Worm (Caenorhabditis elegans) whole organism, L2 larva: ENCODE measurements around the gene mep-1.

ENCODE experiments used
- C34F6.9 ChIP-seq: fragments of 150-350 bp; optimal IDR thresholded peaks from 2 replicates; lab custom pipeline; 2014; ENCODE audit warnings: missing biosample characterization, missing genetic modification characterization
- F13H6.1 ChIP-seq: sonication (generic microtip); optimal IDR thresholded peaks from 2 replicates; lab custom pipeline; 2016; ENCODE audit warnings: missing genetic modification characterization, missing compliant biosample characterization
- R02D3.7 ChIP-seq: fragments of 150-350 bp; optimal IDR thresholded peaks from 2 replicates; lab custom pipeline; 2014; ENCODE audit warnings: missing biosample characterization, missing genetic modification characterization
- Y55F3AM.14 ChIP-seq: fragments of 200-800 bp; sonication (Bioruptor generic); optimal IDR thresholded peaks from 2 replicates; lab custom pipeline; 2018; ENCODE audit warnings: mild to moderate bottlenecking, missing genetic modification characterization, missing compliant biosample characterization
- ZK546.5 ChIP-seq: sonication (generic microtip); optimal IDR thresholded peaks from 2 replicates; lab custom pipeline; 2017; ENCODE audit warnings: missing biosample characterization, missing genetic modification characterization
- alr-1 ChIP-seq: fragments of 150-350 bp; optimal IDR thresholded peaks from 2 replicates; lab custom pipeline; 2014; ENCODE audit warnings: missing biosample characterization, missing genetic modification characterization
- aly-2 ChIP-seq: fragments of 150-350 bp; optimal IDR thresholded peaks from 2 replicates; lab custom pipeline; 2014; ENCODE audit warnings: missing biosample characterization, missing genetic modification characterization
- ama-1 ChIP-seq: fragments of 150-350 bp; optimal IDR thresholded peaks from 2 replicates; lab custom pipeline; 2018; ENCODE audit warnings: inconsistent platforms
- blmp-1 ChIP-seq: sonication (generic microtip); optimal IDR thresholded peaks from 2 replicates; lab custom pipeline; 2017; ENCODE audit warnings: missing genetic modification characterization, mild to moderate bottlenecking, missing compliant biosample characterization, antibody characterized with exemption, moderate library complexity; ENCODE audit not compliant: insufficient read depth
- ceh-16 ChIP-seq: fragments of 150-350 bp; optimal IDR thresholded peaks from 2 replicates; lab custom pipeline; 2014; ENCODE audit warnings: missing biosample characterization, missing genetic modification characterization
- ceh-82 ChIP-seq: fragments of 150-350 bp; optimal IDR thresholded peaks from 2 replicates; lab custom pipeline; 2014; ENCODE audit warnings: missing biosample characterization, missing genetic modification characterization
- crh-2 ChIP-seq: sonication (generic microtip); optimal IDR thresholded peaks from 2 replicates; lab custom pipeline; 2017; ENCODE audit warnings: missing biosample characterization, missing genetic modification characterization
- dmd-4 ChIP-seq: sonication (generic microtip); optimal IDR thresholded peaks from 2 replicates; lab custom pipeline; 2017; ENCODE audit warnings: missing biosample characterization, missing genetic modification characterization
- egl-27 ChIP-seq: sonication (generic microtip); optimal IDR thresholded peaks from 3 replicates; lab custom pipeline; 2017; ENCODE audit warnings: missing biosample characterization, missing genetic modification reagents, missing genetic modification characterization
- elt-1 ChIP-seq: fragments of 150-350 bp; optimal IDR thresholded peaks from 2 replicates; lab custom pipeline; 2014; ENCODE audit warnings: missing biosample characterization, missing genetic modification characterization
- elt-3 ChIP-seq: sonication (generic microtip); optimal IDR thresholded peaks from 2 replicates; lab custom pipeline; 2017; ENCODE audit warnings: missing biosample characterization, missing genetic modification characterization
- fos-1 ChIP-seq: fragments of 150-350 bp; optimal IDR thresholded peaks from 2 replicates; lab custom pipeline; 2014; ENCODE audit warnings: missing biosample characterization, missing genetic modification characterization
- gmeb-1 ChIP-seq: fragments of 150-350 bp; optimal IDR thresholded peaks from 2 replicates; lab custom pipeline; 2014; ENCODE audit warnings: missing biosample characterization, missing genetic modification characterization
- lin-11 ChIP-seq: fragments of 150-350 bp; sonication (generic microtip); optimal IDR thresholded peaks from 2 replicates; lab custom pipeline; 2014; ENCODE audit warnings: missing biosample characterization, missing genetic modification characterization, inconsistent platforms, mixed read lengths
- lin-13 ChIP-seq: fragments of 150-350 bp; optimal IDR thresholded peaks from 2 replicates; lab custom pipeline; 2014; ENCODE audit warnings: missing biosample characterization, missing genetic modification reagents, missing genetic modification characterization
- lin-39 ChIP-seq: fragments of 150-350 bp; optimal IDR thresholded peaks from 2 replicates; lab custom pipeline; 2014; ENCODE audit warnings: missing biosample characterization, missing genetic modification reagents, missing genetic modification characterization
- lsy-2 ChIP-seq, 2 experiments: fragments of 150-350 bp in 1 of 2; sonication (generic microtip) in 1 of 2; optimal IDR thresholded peaks; 2 replicates each; lab custom pipeline; 2014 to 2017; ENCODE audit warnings: missing biosample characterization in 2 of 2, missing genetic modification characterization in 2 of 2
- mab-5 ChIP-seq: fragments of 150-350 bp; optimal IDR thresholded peaks from 2 replicates; lab custom pipeline; 2014; ENCODE audit warnings: missing biosample characterization, missing genetic modification characterization
- mbf-1 ChIP-seq: sonication (generic microtip); optimal IDR thresholded peaks from 2 replicates; lab custom pipeline; 2017; ENCODE audit warnings: missing biosample characterization, missing genetic modification characterization
- mdl-1 ChIP-seq, 2 experiments: fragments of 150-350 bp in 1 of 2; sonication (generic microtip) in 1 of 2; optimal IDR thresholded peaks; 2 replicates each; lab custom pipeline; 2017; ENCODE audit warnings: missing biosample characterization in 2 of 2, missing genetic modification characterization in 2 of 2
- nhr-10 ChIP-seq: sonication (generic microtip); optimal IDR thresholded peaks from 2 replicates; lab custom pipeline; 2017; ENCODE audit warnings: missing biosample characterization, missing genetic modification characterization
- nhr-11 ChIP-seq: fragments of 150-350 bp; optimal IDR thresholded peaks from 2 replicates; lab custom pipeline; 2014; ENCODE audit warnings: missing biosample characterization, missing genetic modification characterization
- nhr-12 ChIP-seq: fragments of 150-350 bp; optimal IDR thresholded peaks from 2 replicates; lab custom pipeline; 2014; ENCODE audit warnings: missing biosample characterization, missing genetic modification characterization
- nhr-129 ChIP-seq: fragments of 150-350 bp; optimal IDR thresholded peaks from 2 replicates; lab custom pipeline; 2014; ENCODE audit warnings: missing biosample characterization, missing genetic modification characterization
- nhr-21 ChIP-seq: fragments of 150-350 bp; optimal IDR thresholded peaks from 2 replicates; lab custom pipeline; 2014; ENCODE audit warnings: missing biosample characterization, missing genetic modification characterization
- nhr-23 ChIP-seq: fragments of 150-350 bp; optimal IDR thresholded peaks from 2 replicates; lab custom pipeline; 2014; ENCODE audit warnings: missing biosample characterization, missing genetic modification reagents, missing genetic modification characterization
- nhr-237 ChIP-seq: fragments of 150-350 bp; optimal IDR thresholded peaks from 2 replicates; lab custom pipeline; 2014; ENCODE audit warnings: missing biosample characterization, missing genetic modification characterization
- nhr-25 ChIP-seq: fragments of 150-350 bp; sonication (generic microtip); optimal IDR thresholded peaks from 3 replicates; lab custom pipeline; 2014; ENCODE audit warnings: missing biosample characterization, missing genetic modification characterization
- nhr-6 ChIP-seq: fragments of 150-350 bp; optimal IDR thresholded peaks from 2 replicates; lab custom pipeline; 2014; ENCODE audit warnings: missing biosample characterization, missing genetic modification characterization
- nhr-77 ChIP-seq: fragments of 150-350 bp; optimal IDR thresholded peaks from 2 replicates; lab custom pipeline; 2014; ENCODE audit warnings: missing biosample characterization, missing genetic modification characterization
- skn-1 ChIP-seq: sonication (generic microtip); optimal IDR thresholded peaks from 2 replicates; lab custom pipeline; 2017; ENCODE audit warnings: missing biosample characterization, missing genetic modification characterization
- sma-3 ChIP-seq: sonication (generic microtip); optimal IDR thresholded peaks from 2 replicates; lab custom pipeline; 2016; ENCODE audit warnings: missing genetic modification reagents, missing genetic modification characterization, missing compliant biosample characterization
- sma-9 ChIP-seq, 2 experiments: fragments of 150-350 bp in 1 of 2; sonication (generic microtip) in 1 of 2; optimal IDR thresholded peaks; 2 replicates each; lab custom pipeline; 2014 to 2016; ENCODE audit warnings: missing genetic modification characterization in 2 of 2, mild to moderate bottlenecking in 1 of 2, missing biosample characterization in 1 of 2, missing compliant biosample characterization in 1 of 2, missing genetic modification reagents in 1 of 2, moderate library complexity in 1 of 2
- snpc-4 ChIP-seq: fragments of 150-350 bp; optimal IDR thresholded peaks from 2 replicates; lab custom pipeline; 2014; ENCODE audit warnings: missing biosample characterization, missing genetic modification characterization
- unc-39 ChIP-seq: fragments of 150-350 bp; optimal IDR thresholded peaks from 2 replicates; lab custom pipeline; 2014; ENCODE audit warnings: missing biosample characterization, missing genetic modification characterization
- unc-55 ChIP-seq: fragments of 150-350 bp; sonication (generic microtip); optimal IDR thresholded peaks from 3 replicates; lab custom pipeline; 2014; ENCODE audit warnings: missing biosample characterization, missing genetic modification reagents, missing genetic modification characterization
- unc-62 ChIP-seq: fragments of 150-350 bp; optimal IDR thresholded peaks from 2 replicates; lab custom pipeline; 2014; ENCODE audit warnings: missing biosample characterization, missing genetic modification reagents, missing genetic modification characterization
- zag-1 ChIP-seq: fragments of 150-350 bp; optimal IDR thresholded peaks from 2 replicates; lab custom pipeline; 2014; ENCODE audit warnings: missing biosample characterization, missing genetic modification characterization
- ztf-11 ChIP-seq: sonication (generic microtip); optimal IDR thresholded peaks from 2 replicates; lab custom pipeline; 2017; ENCODE audit warnings: missing biosample characterization, missing genetic modification characterization
- ztf-4 ChIP-seq: fragments of 150-350 bp; optimal IDR thresholded peaks from 2 replicates; lab custom pipeline; 2014; ENCODE audit warnings: missing biosample characterization, missing genetic modification characterization

The mep-1 gene

ce11 chrIV:11475080-11475479, 49.4 kb upstream of the mep-1 start:
- TF ChIP-seq nhr-77 (no peak), sma-3 (no peak), Y55F3AM.14 (GFP tag; lab: Kevin White, UChicago) (no peak), C34F6.9 (tag; lab: Kevin White, UChicago) (no peak), alr-1 (tag; lab: Kevin White, UChicago) (no peak), lin-11 (tag; lab: Kevin White, UChicago) (no peak), elt-1 (no peak), nhr-10 (no peak), zag-1 (tag; lab: Kevin White, UChicago) (no peak), nhr-23 (no peak), skn-1 (tag; lab: Kevin White, UChicago) (no peak), nhr-11 (tag; lab: Kevin White, UChicago) (no peak), ceh-82 (tag; lab: Kevin White, UChicago) (no peak), nhr-21 (no peak), lsy-2 (tag; optimal IDR thresholded peaks at IDR 0.05; lab: Kevin White, UChicago) (no peak), mbf-1 (tag; lab: Kevin White, UChicago) (no peak), lin-13 (no peak), mdl-1 (tag; optimal IDR thresholded peaks at IDR 0.05; lab: Kevin White, UChicago) (no peak), nhr-237 (tag; lab: Kevin White, UChicago) (no peak), dmd-4 (tag; lab: Kevin White, UChicago) (no peak)

DNA sequence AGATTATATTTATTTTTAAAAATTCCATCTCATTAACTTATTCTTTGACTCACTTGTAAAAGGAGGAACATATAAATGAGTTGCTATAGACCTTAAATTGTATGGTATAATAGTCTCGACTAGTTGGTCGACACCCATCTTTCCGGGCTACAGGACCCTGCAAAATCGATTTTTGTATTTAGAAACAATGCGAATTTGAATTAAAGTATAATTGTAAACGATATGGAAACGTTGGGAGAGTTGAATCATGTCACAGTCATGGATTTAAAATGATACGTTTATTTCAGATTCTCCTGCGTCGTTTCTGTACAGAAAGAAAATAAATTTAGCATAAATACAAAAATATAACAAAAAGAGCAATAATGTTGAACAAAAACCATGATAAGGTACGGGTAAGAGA, 45.3 kb upstream of the mep-1 start, which contains the start of gene catp-8:
catp-8 (minus strand) TSS at position 157 of the 400 bp plus-strand sequence.
- TF ChIP-seq nhr-25 (tag; lab: Kevin White, UChicago) (no peak), F13H6.1 (tag; lab: Kevin White, UChicago) (no peak), ama-1 (lab: Kevin White, UChicago) (peak; percentile 57), ztf-4 (tag; lab: Kevin White, UChicago) (peak; percentile 8), nhr-21 (no peak), snpc-4 (tag; lab: Kevin White, UChicago) (no peak), nhr-129 (tag; lab: Kevin White, UChicago) (no peak)

- no peak for TF ChIP-seq alr-1 (tag; lab: Kevin White, UChicago)
- peak; percentile 47 for TF ChIP-seq lin-13
- no peak for TF ChIP-seq egl-27 (tag; lab: Kevin White, UChicago)
- TF ChIP-seq elt-3 (tag; lab: Kevin White, UChicago): no peak
- peak; percentile 76 for TF ChIP-seq gmeb-1 (tag; lab: Kevin White, UChicago)
- peak; percentile 59 to 80 for TF ChIP-seq lsy-2 (tag; optimal IDR thresholded peaks at IDR 0.05; lab: Kevin White, UChicago)
- peak; percentile 67 for TF ChIP-seq ama-1 (lab: Kevin White, UChicago)
- TF ChIP-seq blmp-1: no peak
- TF ChIP-seq nhr-12: no peak
- TF ChIP-seq ceh-82 (tag; lab: Kevin White, UChicago): no peak
- TF ChIP-seq C34F6.9 (tag; lab: Kevin White, UChicago): peak; percentile 94
- TF ChIP-seq ceh-16 (tag; lab: Kevin White, UChicago): no peak
- peak; percentile 65 for TF ChIP-seq nhr-129 (tag; lab: Kevin White, UChicago)
- TF ChIP-seq lin-39: no peak
- peak; percentile 48 for TF ChIP-seq ztf-4 (tag; lab: Kevin White, UChicago)
- peak; percentile 39 for TF ChIP-seq nhr-25 (tag; lab: Kevin White, UChicago)
- TF ChIP-seq unc-62: no peak
- TF ChIP-seq zag-1 (tag; lab: Kevin White, UChicago): no peak
- TF ChIP-seq nhr-11 (tag; lab: Kevin White, UChicago): no peak
- TF ChIP-seq ZK546.5 (tag; lab: Kevin White, UChicago): no peak
- TF ChIP-seq skn-1 (tag; lab: Kevin White, UChicago): peak; percentile 12
- no peak for TF ChIP-seq mab-5 (tag; lab: Kevin White, UChicago)
- TF ChIP-seq mdl-1 (tag; optimal IDR thresholded peaks at IDR 0.05; lab: Kevin White, UChicago): no peak
- TF ChIP-seq sma-3: peak; percentile 56
- TF ChIP-seq nhr-6: no peak
- TF ChIP-seq nhr-10: no peak
- no peak for TF ChIP-seq elt-1
- TF ChIP-seq dmd-4 (tag; lab: Kevin White, UChicago): no peak
- TF ChIP-seq R02D3.7 (tag; lab: Kevin White, UChicago): no peak
- peak; percentile 82 for TF ChIP-seq crh-2
- TF ChIP-seq lin-11 (tag; lab: Kevin White, UChicago): no peak
- TF ChIP-seq Y55F3AM.14 (GFP tag; lab: Kevin White, UChicago): no peak
- TF ChIP-seq fos-1 (tag; lab: Kevin White, UChicago): peak; percentile 56
- no peak for TF ChIP-seq ztf-11 (tag; lab: Kevin White, UChicago)
- no peak for TF ChIP-seq unc-39 (tag; lab: Kevin White, UChicago)
- peak; percentile 23 for TF ChIP-seq F13H6.1 (tag; lab: Kevin White, UChicago)
- TF ChIP-seq unc-55 (GFP tag; lab: Kevin White, UChicago): peak; percentile 71
- no peak for TF ChIP-seq aly-2 (tag; lab: Kevin White, UChicago)
- TF ChIP-seq snpc-4 (tag; lab: Kevin White, UChicago): no peak
- peak; percentile 7 for TF ChIP-seq nhr-21
- TF ChIP-seq sma-9 (GFP tag; optimal IDR thresholded peaks at IDR 0.05; lab: Kevin White, UChicago): peak; percentile 35
- TF ChIP-seq sma-9 (tag; optimal IDR thresholded peaks at IDR 0.05; lab: Kevin White, UChicago): no peak
These were observed 44.2 kb upstream of the mep-1 start, which contains the start of the genes mbf-1 and nse-4 for ce11 chrIV:11480027-11480896. Gene mbf-1 (minus strand): TSS chrIV:11480369. Gene nse-4 (plus strand): TSS chrIV:11480846.
